Worm (Caenorhabditis elegans) whole organism, early embryonic: Measurements from ENCODE around the gene ZK930.6.

Experiments used
- hmg-4 ChIP-seq: fragments of 200-800 bp; sonication (Bioruptor generic); optimal IDR thresholded peaks from 2 replicates; lab custom pipeline; 2018; ENCODE audit warnings: mild to moderate bottlenecking, missing genetic modification characterization, missing compliant biosample characterization
- pes-1 ChIP-seq: fragments of 200-800 bp; sonication (Bioruptor generic); IDR thresholded peaks from 2 replicates; pipeline ENCODE4 v1.3.6; 2022; ENCODE audit warnings: missing genetic modification reagents, missing genetic modification characterization, missing compliant biosample characterization
- tbx-37 ChIP-seq: fragments of 200-800 bp; sonication (Bioruptor generic); conservative IDR thresholded peaks from 2 replicates; pipeline ENCODE4 v1.3.6; 2022; ENCODE audit warnings: missing genetic modification reagents, missing genetic modification characterization, missing compliant biosample characterization

ce11 chrII:11842766-11843165, 41.0 kb upstream of the ZK930.6 start:
- no peak for TF ChIP-seq tbx-37 (GFP tag; lab: Robert Waterston, UW)
- TF ChIP-seq hmg-4 (GFP tag; lab: Kevin White, UChicago), result no peak
- TF ChIP-seq pes-1 (GFP tag; lab: Robert Waterston, UW), result no peak
